Worm (Caenorhabditis elegans): ENCODE data around the gene C01G10.17.

- peak; percentile 68 for TF ChIP-seq him-1 (tag; optimal IDR thresholded peaks at IDR 0.05)
- no peak for TF ChIP-seq dao-5 (tag; optimal IDR thresholded peaks at IDR 0.05)
- no peak for TF ChIP-seq W03F9.2 (tag; optimal IDR thresholded peaks at IDR 0.05)
These were observed 19.3 kb upstream of the C01G10.17 start, which contains the start of gene unc-76 for ce11 chrV:15071015-15071810.

Measured in whole organism, L4/young adult.